Fruit fly (Drosophila melanogaster) whole organism, embryonic: ENCODE data around the gene Wdr33.

Source experiments
- Antp ChIP-seq: fragments of 200-800 bp; sonication (Bioruptor generic); optimal IDR thresholded peaks from 3 replicates; lab custom pipeline; 2016; ENCODE audit warnings: missing biosample characterization, missing genetic modification characterization
- Bgb ChIP-seq: fragments of 200-800 bp; sonication (Bioruptor generic); IDR thresholded peaks from 2 replicates; pipeline ENCODE4 v1.3.6; 2022; ENCODE audit warnings: missing biosample characterization, missing genetic modification characterization; ENCODE audit not compliant: partially characterized antibody
- Bteb2 ChIP-seq: fragments of 200-800 bp; sonication (Bioruptor generic); optimal IDR thresholded peaks from 2 replicates; lab custom pipeline; 2016; ENCODE audit warnings: missing biosample characterization, missing genetic modification characterization
- CG11560 ChIP-seq: fragments of 200-800 bp; sonication (Bioruptor generic); IDR thresholded peaks from 3 replicates; pipeline ENCODE4 v1.3.6; 2022; ENCODE audit warnings: missing biosample characterization, missing genetic modification characterization
- CG13624 ChIP-seq: fragments of 200-800 bp; sonication (Bioruptor generic); optimal IDR thresholded peaks from 2 replicates; lab custom pipeline; 2016; ENCODE audit warnings: missing biosample characterization, missing genetic modification characterization
- CG1603 ChIP-seq: fragments of 200-800 bp; sonication (Bioruptor generic); optimal IDR thresholded peaks from 2 replicates; lab custom pipeline; 2019; ENCODE audit warnings: missing biosample characterization, mild to moderate bottlenecking, missing genetic modification characterization, moderate library complexity
- CG17328 ChIP-seq: fragments of 200-800 bp; sonication (Bioruptor generic); IDR thresholded peaks from 2 replicates; pipeline ENCODE4 v1.3.6; 2022; ENCODE audit warnings: missing biosample characterization, missing genetic modification characterization
- CG18599 ChIP-seq: fragments of 200-800 bp; sonication (Bioruptor generic); optimal IDR thresholded peaks from 3 replicates; lab custom pipeline; 2017; ENCODE audit warnings: missing biosample characterization, missing genetic modification characterization, mild to moderate bottlenecking, moderate library complexity, missing genetic modification reagents
- CG2120 ChIP-seq: fragments of 200-800 bp; sonication (Bioruptor generic); optimal IDR thresholded peaks from 3 replicates; lab custom pipeline; 2016; ENCODE audit warnings: missing biosample characterization, missing genetic modification characterization
- CG33557 ChIP-seq: fragments of 200-800 bp; sonication (Bioruptor generic); optimal IDR thresholded peaks from 2 replicates; lab custom pipeline; 2019; ENCODE audit warnings: missing biosample characterization, mild to moderate bottlenecking, missing genetic modification characterization, moderate library complexity
- CG34224 ChIP-seq: fragments of 200-800 bp; sonication (Bioruptor generic); IDR thresholded peaks from 3 replicates; pipeline ENCODE4 v1.3.6; 2022; ENCODE audit warnings: missing biosample characterization, missing genetic modification characterization; ENCODE audit not compliant: partially characterized antibody
- CG3995 ChIP-seq: fragments of 200-800 bp; sonication (Bioruptor generic); optimal IDR thresholded peaks from 3 replicates; lab custom pipeline; 2016; ENCODE audit warnings: missing biosample characterization, missing genetic modification characterization
- CG42726 ChIP-seq: fragments of 200-800 bp; sonication (Bioruptor generic); IDR thresholded peaks from 2 replicates; pipeline ENCODE4 v1.3.6; 2022; ENCODE audit warnings: missing biosample characterization, missing genetic modification characterization; ENCODE audit not compliant: partially characterized antibody
- CG4730 ChIP-seq: fragments of 200-800 bp; sonication (Bioruptor generic); IDR thresholded peaks from 2 replicates; pipeline ENCODE4 v1.3.6; 2022; ENCODE audit warnings: missing biosample characterization, missing genetic modification characterization
- CG6272 ChIP-seq: fragments of 200-800 bp; sonication (Bioruptor generic); IDR thresholded peaks from 2 replicates; pipeline ENCODE4 v1.3.6; 2022; ENCODE audit warnings: missing biosample characterization, missing genetic modification characterization
- CG7357 ChIP-seq: fragments of 200-800 bp; sonication (Bioruptor generic); IDR thresholded peaks from 3 replicates; pipeline ENCODE4 v1.3.6; 2022; ENCODE audit warnings: missing biosample characterization, missing genetic modification characterization
- CG7963 ChIP-seq: fragments of 200-800 bp; sonication (Bioruptor generic); IDR thresholded peaks from 3 replicates; pipeline ENCODE4 v1.3.6; 2022; ENCODE audit warnings: missing biosample characterization, missing genetic modification characterization; ENCODE audit not compliant: partially characterized antibody
- CG7987 ChIP-seq: fragments of 200-800 bp; sonication (Bioruptor generic); optimal IDR thresholded peaks from 2 replicates; lab custom pipeline; 2018; ENCODE audit warnings: missing biosample characterization, mild to moderate bottlenecking, missing genetic modification characterization, moderate library complexity
- Dad ChIP-seq: fragments of 200-800 bp; sonication (Bioruptor generic); optimal IDR thresholded peaks from 3 replicates; lab custom pipeline; 2016; ENCODE audit warnings: missing biosample characterization, missing genetic modification characterization
- Dfd ChIP-seq, 2 experiments: fragments of >200 bp; optimal IDR thresholded peaks; 2 replicates each; lab custom pipeline; 2017; ENCODE audit warnings: missing biosample characterization in 2 of 2, missing genetic modification characterization in 2 of 2
- Dref ChIP-seq: fragments of 200-800 bp; sonication (Bioruptor generic); IDR thresholded peaks from 2 replicates; pipeline ENCODE4 v1.3.6; 2022; ENCODE audit warnings: missing biosample characterization, missing genetic modification characterization
- Jarid2 ChIP-seq: fragments of 200-800 bp; sonication (Bioruptor generic); optimal IDR thresholded peaks from 3 replicates; lab custom pipeline; 2017; ENCODE audit warnings: mild to moderate bottlenecking, missing biosample characterization, missing genetic modification reagents, missing genetic modification characterization
- MBD-R2 ChIP-seq: fragments of 200-800 bp; sonication (Bioruptor generic); IDR thresholded peaks from 2 replicates; pipeline ENCODE4 v1.3.6; 2022; ENCODE audit warnings: missing biosample characterization, missing genetic modification characterization
- Mrtf ChIP-seq: fragments of 200-800 bp; sonication (Bioruptor generic); IDR thresholded peaks from 3 replicates; pipeline ENCODE4 v1.3.6; 2022; ENCODE audit warnings: missing biosample characterization, missing genetic modification characterization
- Poxn ChIP-seq: fragments of 200-800 bp; sonication (Bioruptor generic); IDR thresholded peaks from 2 replicates; pipeline ENCODE4 v1.3.6; 2022; ENCODE audit warnings: missing biosample characterization, missing genetic modification characterization
- Rfx ChIP-seq: fragments of 200-800 bp; sonication (Bioruptor generic); IDR thresholded peaks from 2 replicates; pipeline ENCODE4 v1.3.6; 2022; ENCODE audit warnings: missing biosample characterization, missing genetic modification characterization
- Sry-β ChIP-seq: fragments of 200-800 bp; sonication (Bioruptor generic); optimal IDR thresholded peaks from 2 replicates; lab custom pipeline; 2018; ENCODE audit warnings: missing biosample characterization, mild to moderate bottlenecking, missing genetic modification characterization, moderate library complexity
- amos ChIP-seq: fragments of 200-800 bp; sonication (Bioruptor generic); IDR thresholded peaks from 2 replicates; pipeline ENCODE4 v1.3.6; 2022; ENCODE audit warnings: missing biosample characterization, missing genetic modification characterization; ENCODE audit not compliant: partially characterized antibody
- aop ChIP-seq: fragments of 200-800 bp; sonication (Bioruptor generic); IDR thresholded peaks from 2 replicates; pipeline ENCODE4 v1.3.6; 2022; ENCODE audit warnings: missing biosample characterization, missing genetic modification characterization
- ash1 ChIP-seq: fragments of 200-800 bp; sonication (Bioruptor generic); optimal IDR thresholded peaks from 2 replicates; lab custom pipeline; 2018; ENCODE audit warnings: missing biosample characterization, mild to moderate bottlenecking, missing genetic modification characterization
- ato ChIP-seq: fragments of 200-800 bp; sonication (Bioruptor generic); IDR thresholded peaks from 2 replicates; pipeline ENCODE4 v1.3.6; 2022; ENCODE audit warnings: missing biosample characterization, missing genetic modification characterization; ENCODE audit not compliant: partially characterized antibody
- bab2 ChIP-seq: fragments of 200-800 bp; sonication (Bioruptor generic); optimal IDR thresholded peaks from 2 replicates; lab custom pipeline; 2016; ENCODE audit warnings: missing biosample characterization, missing genetic modification characterization
- dan ChIP-seq: fragments of 200-800 bp; sonication (Bioruptor generic); IDR thresholded peaks from 2 replicates; pipeline ENCODE4 v1.3.6; 2022; ENCODE audit warnings: missing biosample characterization, missing genetic modification characterization
- dm ChIP-seq: fragments of 200-800 bp; sonication (Bioruptor generic); optimal IDR thresholded peaks from 3 replicates; lab custom pipeline; 2016; ENCODE audit warnings: missing biosample characterization, missing genetic modification characterization
- dysf ChIP-seq: fragments of 200-800 bp; sonication (Bioruptor generic); IDR thresholded peaks from 3 replicates; pipeline ENCODE4 v1.3.6; 2022; ENCODE audit warnings: missing biosample characterization, missing genetic modification characterization
- eyg ChIP-seq: fragments of 200-800 bp; sonication (Bioruptor generic); optimal IDR thresholded peaks from 3 replicates; lab custom pipeline; 2016; ENCODE audit warnings: missing biosample characterization, missing genetic modification characterization
- fu2 ChIP-seq: fragments of 200-800 bp; sonication (Bioruptor generic); optimal IDR thresholded peaks from 2 replicates; lab custom pipeline; 2016; ENCODE audit warnings: missing biosample characterization, missing genetic modification characterization
- hb ChIP-seq: fragments of 200-800 bp; sonication (Bioruptor generic); IDR thresholded peaks from 3 replicates; pipeline ENCODE4 v1.3.6; 2022; ENCODE audit warnings: missing biosample characterization, missing genetic modification characterization; ENCODE audit not compliant: partially characterized antibody
- hth ChIP-seq: fragments of >200 bp; optimal IDR thresholded peaks from 2 replicates; lab custom pipeline; 2017; ENCODE audit warnings: inconsistent platforms
- mam ChIP-seq: fragments of 200-800 bp; sonication (Bioruptor generic); optimal IDR thresholded peaks from 3 replicates; lab custom pipeline; 2016; ENCODE audit warnings: missing biosample characterization, missing genetic modification characterization
- nau ChIP-seq: fragments of 200-800 bp; sonication (Bioruptor generic); optimal IDR thresholded peaks from 3 replicates; lab custom pipeline; 2017; ENCODE audit warnings: missing biosample characterization, mild to moderate bottlenecking, missing genetic modification characterization, missing genetic modification reagents
- phol ChIP-seq: fragments of 200-800 bp; sonication (Bioruptor generic); optimal IDR thresholded peaks from 3 replicates; lab custom pipeline; 2018; ENCODE audit warnings: missing biosample characterization, mild to moderate bottlenecking, missing genetic modification characterization, moderate library complexity
- sens ChIP-seq: fragments of 200-800 bp; sonication (Bioruptor generic); peaks from one replicate; lab custom pipeline; 2016; ENCODE audit warnings: missing biosample characterization, missing genetic modification characterization
- slbo ChIP-seq: fragments of 200-800 bp; sonication (Bioruptor generic); IDR thresholded peaks from 2 replicates; pipeline ENCODE4 v1.3.6; 2022; ENCODE audit warnings: missing biosample characterization, missing genetic modification characterization
- sna ChIP-seq: fragments of 200-800 bp; sonication (Bioruptor generic); IDR thresholded peaks from 2 replicates; pipeline ENCODE4 v1.3.6; 2022; ENCODE audit warnings: missing biosample characterization, missing genetic modification characterization; ENCODE audit not compliant: partially characterized antibody
- tna ChIP-seq: fragments of 200-800 bp; sonication (Bioruptor generic); IDR thresholded peaks from 2 replicates; pipeline ENCODE4 v1.3.6; 2022; ENCODE audit warnings: missing biosample characterization, missing genetic modification characterization; ENCODE audit not compliant: partially characterized antibody
- trem ChIP-seq: fragments of 200-800 bp; optimal IDR thresholded peaks from 3 replicates; lab custom pipeline; 2019; ENCODE audit warnings: missing biosample characterization, mild to moderate bottlenecking, missing genetic modification characterization, moderate library complexity
- tup ChIP-seq: fragments of 200-800 bp; sonication (Bioruptor generic); optimal IDR thresholded peaks from 2 replicates; lab custom pipeline; 2016; ENCODE audit warnings: missing biosample characterization, mild to moderate bottlenecking, missing genetic modification characterization, moderate library complexity
- usp ChIP-seq: fragments of >200 bp; optimal IDR thresholded peaks from 2 replicates; lab custom pipeline; 2017; ENCODE audit warnings: missing biosample characterization, missing genetic modification characterization
- vnd ChIP-seq: fragments of 200-800 bp; sonication (Bioruptor generic); IDR thresholded peaks from 3 replicates; pipeline ENCODE4 v1.3.6; 2022; ENCODE audit warnings: missing biosample characterization, missing genetic modification characterization; ENCODE audit not compliant: partially characterized antibody
- zen2 ChIP-seq: fragments of 200-800 bp; sonication (Bioruptor generic); IDR thresholded peaks from 3 replicates; pipeline ENCODE4 v1.3.6; 2022; ENCODE audit warnings: missing biosample characterization, missing genetic modification characterization; ENCODE audit not compliant: partially characterized antibody

Wdr33 gene

dm6 chr3R:5659829-5660197 is 622 bp upstream of the Wdr33 start, which contains the start of gene CG2182 (continued):
- TF ChIP-seq zen2 (GFP tag; lab: Robert Waterston, UW) = peak; percentile 47; the same call in 2 of the 3 replicates
- peak; percentile 65; the same call in 2 of the 3 replicates for TF ChIP-seq CG7963
- TF ChIP-seq usp (GFP tag; lab: Kevin White, UChicago) = no peak
- TF ChIP-seq amos (GFP tag; lab: Robert Waterston, UW) = peak; percentile 86
- TF ChIP-seq CG2120 (GFP tag; lab: Kevin White, UChicago) = peak; percentile 31
- TF ChIP-seq CG11560 (tag; lab: Robert Waterston, UW) = no peak
- TF ChIP-seq CG7357 (GFP tag; lab: Robert Waterston, UW) = no peak
- TF ChIP-seq CG1603 (tag; lab: Kevin White, UChicago) = peak; percentile 44
- TF ChIP-seq hth (lab: Kevin White, UChicago) = no peak
- TF ChIP-seq phol (tag; lab: Kevin White, UChicago) = peak; percentile 90
- peak; percentile 55 for TF ChIP-seq hb (GFP tag; lab: Robert Waterston, UW)
- peak; percentile 42 for TF ChIP-seq vnd
- TF ChIP-seq Poxn (GFP tag; lab: Robert Waterston, UW) = no peak
- TF ChIP-seq Jarid2 (GFP tag; lab: Kevin White, UChicago) = no peak
- peak; percentile 0 for TF ChIP-seq Dad (GFP tag; lab: Kevin White, UChicago)
- no peak for TF ChIP-seq Sry-β (GFP tag; lab: Kevin White, UChicago)
- no peak for TF ChIP-seq Dfd (GFP tag; optimal IDR thresholded peaks at IDR 0.05; lab: Kevin White, UChicago)
- TF ChIP-seq ash1 (GFP tag; lab: Kevin White, UChicago) = no peak
- TF ChIP-seq CG4730 = no peak
- TF ChIP-seq MBD-R2 (GFP tag; lab: Robert Waterston, UW) = 0 out of 2 replicates have a peak, but pooled peaks have one; percentile 10
- TF ChIP-seq dm (GFP tag; lab: Kevin White, UChicago) = no peak
- no peak for TF ChIP-seq dan (GFP tag; lab: Robert Waterston, UW)
- TF ChIP-seq Dref (GFP tag; lab: Robert Waterston, UW) = peak; percentile 56
- TF ChIP-seq sens (GFP tag; lab: Kevin White, UChicago) = no peak
- no peak for TF ChIP-seq Antp (GFP tag; lab: Kevin White, UChicago)
- TF ChIP-seq ato (GFP tag; lab: Robert Waterston, UW) = peak; percentile 83
- no peak for TF ChIP-seq Mrtf
- TF ChIP-seq tup (GFP tag; lab: Kevin White, UChicago) = no peak
- TF ChIP-seq CG17328 (GFP tag; lab: Robert Waterston, UW) = no peak
- TF ChIP-seq slbo = peak; percentile 23
- TF ChIP-seq CG13624 = peak; percentile 2
- peak; percentile 54; the same call in 2 of the 3 replicates for TF ChIP-seq dysf (GFP tag; lab: Robert Waterston, UW)
- TF ChIP-seq CG18599 (GFP tag; lab: Kevin White, UChicago) = peak; percentile 18
- TF ChIP-seq CG7987 (GFP tag; lab: Kevin White, UChicago) = no peak
- peak; percentile 9 for TF ChIP-seq CG34224
- TF ChIP-seq nau (GFP tag; lab: Kevin White, UChicago) = no peak
- TF ChIP-seq Bteb2 (GFP tag; lab: Kevin White, UChicago) = no peak
- peak; percentile 10 for TF ChIP-seq tna (GFP tag; lab: Robert Waterston, UW)
- TF ChIP-seq fu2 (GFP tag; lab: Kevin White, UChicago) = no peak
- TF ChIP-seq mam (GFP tag; lab: Kevin White, UChicago) = peak; percentile 11
- peak; percentile 33 for TF ChIP-seq trem (tag; lab: Kevin White, UChicago)
- peak; percentile 80 for TF ChIP-seq CG42726 (GFP tag; lab: Robert Waterston, UW)
- no peak for TF ChIP-seq aop (GFP tag; lab: Robert Waterston, UW)
- TF ChIP-seq eyg (GFP tag; lab: Kevin White, UChicago) = no peak
- peak; percentile 52 for TF ChIP-seq Rfx
- TF ChIP-seq bab2 (GFP tag; lab: Kevin White, UChicago) = no peak
- TF ChIP-seq CG33557 (GFP tag; lab: Kevin White, UChicago) = peak; percentile 17
- peak; percentile 12; the same call in 1 of the 2 replicates for TF ChIP-seq sna
- TF ChIP-seq Bgb (GFP tag; lab: Robert Waterston, UW) = peak; percentile 77
- peak; percentile 84 for TF ChIP-seq CG3995 (GFP tag; lab: Kevin White, UChicago)
- no peak for TF ChIP-seq CG6272 (GFP tag; lab: Robert Waterston, UW)
